Worm (Caenorhabditis elegans): Measurements from ENCODE around the gene ubc-7.

DNA sequence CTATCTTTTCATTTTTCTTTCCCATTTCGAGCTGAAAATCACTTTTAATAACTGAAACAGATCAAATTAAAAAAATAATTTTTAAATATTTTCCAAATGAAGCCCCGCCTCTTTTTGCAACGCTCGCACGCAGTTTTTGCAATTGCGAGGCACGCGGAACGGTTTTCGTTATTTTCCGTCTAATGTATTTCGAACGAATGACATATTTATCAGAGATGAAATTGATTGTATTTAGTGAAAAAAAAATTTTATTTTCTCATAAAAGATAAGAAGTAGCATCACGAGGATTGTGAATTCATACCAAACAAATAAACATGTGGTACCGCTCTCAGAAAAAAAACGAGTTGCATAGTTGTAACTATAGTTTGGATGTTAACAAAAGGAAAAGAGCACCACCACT is 1.1 kb downstream of the ubc-7 start, which contains the start of gene rpac-19:
- TF ChIP-seq klf-2 (GFP tag; conservative IDR thresholded peaks at IDR 0.05) (0 out of 2 replicates have a peak, but pooled peaks have one; percentile 26), flt-1 (GFP tag; IDR thresholded peaks at IDR 0.05) (peak; percentile 82), tab-1 (GFP tag; IDR thresholded peaks at IDR 0.05) (peak; percentile 67; the same call in 1 of the 2 replicates), T22C8.4 (GFP tag; IDR thresholded peaks at IDR 0.05) (no peak), ztf-29 (GFP tag; IDR thresholded peaks at IDR 0.05) (0 out of 2 replicates have a peak, but pooled peaks have one; percentile 52), ztf-23 (GFP tag; IDR thresholded peaks at IDR 0.05) (peak; percentile 74)

All from whole organism, midembryonic.